Worm (Caenorhabditis elegans) whole organism, late embryonic: ENCODE measurements around the gene F37B12.1.

Experiments used
- K02D7.2 ChIP-seq: sonication (generic microtip); optimal IDR thresholded peaks from 2 replicates; lab custom pipeline; 2017; ENCODE audit warnings: mild to moderate bottlenecking, missing genetic modification characterization, missing compliant biosample characterization
- ceh-45 ChIP-seq: fragments of 200-800 bp; sonication (Bioruptor generic); IDR thresholded peaks from 2 replicates; pipeline ENCODE4 v1.3.6; 2022; ENCODE audit warnings: missing genetic modification reagents, missing genetic modification characterization, missing compliant biosample characterization
- ceh-48 ChIP-seq: sonication (generic microtip); optimal IDR thresholded peaks from 2 replicates; lab custom pipeline; 2016; ENCODE audit warnings: missing genetic modification characterization, inconsistent platforms, missing compliant biosample characterization
- elt-4 ChIP-seq: sonication (generic microtip); optimal IDR thresholded peaks from 2 replicates; lab custom pipeline; 2016; ENCODE audit warnings: missing genetic modification characterization, missing compliant biosample characterization
- fax-1 ChIP-seq: sonication (generic microtip); optimal IDR thresholded peaks from 2 replicates; lab custom pipeline; 2016; ENCODE audit warnings: missing genotype, missing genetic modification characterization, missing compliant biosample characterization
- lin-11 ChIP-seq: fragments of 200-800 bp; sonication (Bioruptor generic); optimal IDR thresholded peaks from 2 replicates; lab custom pipeline; 2018; ENCODE audit warnings: mild to moderate bottlenecking, missing genetic modification characterization, missing compliant biosample characterization
- npax-4 ChIP-seq: sonication (generic microtip); optimal IDR thresholded peaks from 2 replicates; lab custom pipeline; 2016; ENCODE audit warnings: missing genetic modification characterization, missing compliant biosample characterization
- odd-2 ChIP-seq: sonication (generic microtip); optimal IDR thresholded peaks from 2 replicates; lab custom pipeline; 2017; ENCODE audit warnings: antibody characterized with exemption, mild to moderate bottlenecking, missing genetic modification characterization, missing compliant biosample characterization
- pha-4 ChIP-seq: fragments of 150-350 bp; optimal IDR thresholded peaks from 2 replicates; lab custom pipeline; 2018; ENCODE audit warnings: missing biosample characterization, missing genetic modification reagents, missing genetic modification characterization
- pqm-1 ChIP-seq: sonication (generic microtip); optimal IDR thresholded peaks from 2 replicates; lab custom pipeline; 2016; ENCODE audit warnings: missing genetic modification characterization, missing compliant biosample characterization
- syd-9 ChIP-seq: sonication (generic microtip); optimal IDR thresholded peaks from 2 replicates; lab custom pipeline; 2016; ENCODE audit warnings: mild to moderate bottlenecking, missing genetic modification characterization, moderate library complexity, missing compliant biosample characterization
- unc-86 ChIP-seq: sonication (generic microtip); optimal IDR thresholded peaks from 2 replicates; lab custom pipeline; 2016; ENCODE audit warnings: missing genetic modification characterization, missing compliant biosample characterization

- no peak for TF ChIP-seq unc-86
- no peak for TF ChIP-seq syd-9 (tag; lab: Kevin White, UChicago)
- TF ChIP-seq fax-1: no peak
- no peak for TF ChIP-seq pqm-1 (tag; lab: Kevin White, UChicago)
- TF ChIP-seq K02D7.2 (tag; lab: Kevin White, UChicago): no peak
- no peak for TF ChIP-seq pha-4 (tag; lab: Kevin White, UChicago)
- TF ChIP-seq lin-11 (tag; lab: Kevin White, UChicago): no peak
- TF ChIP-seq ceh-45: no peak
- TF ChIP-seq odd-2 (tag; lab: Kevin White, UChicago): no peak
- TF ChIP-seq ceh-48 (tag; lab: Kevin White, UChicago): no peak
- TF ChIP-seq npax-4 (tag; lab: Kevin White, UChicago): no peak
- no peak for TF ChIP-seq elt-4 (tag; lab: Kevin White, UChicago)
Measured at ce11 chrII:9038201-9038600, 9.1 kb upstream of the F37B12.1 start, which contains the start of gene gcs-1.
